Worm (Caenorhabditis elegans): Measurements from ENCODE around the gene M03C11.9.
"Not testable (repeated sequence)": the region's sequence is repeated elsewhere in the genome, so short reads cannot be mapped to it uniquely, and the experiment has no call there.

M03C11.9 gene

DNA sequence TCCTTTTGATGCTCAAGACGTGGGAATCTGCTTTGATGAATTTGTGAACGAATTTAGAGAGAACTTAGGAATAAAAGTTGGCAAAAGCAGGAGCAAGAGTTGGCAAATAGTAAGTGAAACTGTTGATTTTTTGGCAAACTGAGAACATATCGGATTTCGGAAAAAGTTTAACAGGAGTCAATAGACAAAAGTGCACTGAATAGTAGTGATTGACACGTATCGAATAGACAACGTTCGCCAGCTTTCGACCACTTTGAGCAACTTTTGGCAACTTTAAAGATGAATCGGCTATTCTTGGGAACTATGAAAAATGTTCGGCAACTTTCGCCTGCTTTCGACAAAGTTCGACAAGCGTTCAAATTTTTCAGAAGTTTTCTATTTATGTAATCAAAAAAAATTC is at the start of gene M03C11.9:
Gene M03C11.9 (minus strand): TSS at position 101 of the 400 bp plus-strand sequence.
- TF ChIP-seq nhr-28 (tag; optimal IDR thresholded peaks at IDR 0.05) = no peak
- TF ChIP-seq nhr-67 (tag; optimal IDR thresholded peaks at IDR 0.05) = no peak
- TF ChIP-seq nhr-11 (tag; optimal IDR thresholded peaks at IDR 0.05) = no peak

DNA sequence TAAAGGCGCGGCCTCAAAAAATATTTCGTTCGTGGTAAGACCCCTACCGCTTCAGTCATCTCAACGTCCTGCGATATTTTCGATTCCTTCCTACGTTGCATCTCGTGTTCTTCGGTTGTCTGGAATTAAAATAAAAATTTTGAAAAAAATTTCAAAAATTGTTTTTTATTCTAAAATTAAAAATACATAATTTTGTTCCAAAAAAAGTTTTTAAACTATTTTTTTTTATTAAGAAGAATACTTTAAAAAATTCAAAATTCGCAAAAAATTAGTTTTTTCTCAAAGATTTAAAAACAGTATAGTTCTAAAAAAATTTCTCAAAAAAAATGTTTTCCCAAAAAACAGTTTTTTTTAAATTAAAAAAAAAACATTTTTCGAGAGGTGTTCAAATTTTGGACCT is 47.3 kb upstream of the M03C11.9 start, which contains the start of gene H04D03.6:
Gene H04D03.6 (minus strand): TSS at position 101 of the 400 bp plus-strand sequence.
- not testable (repeated sequence) for TF ChIP-seq lin-39, ceh-82, snpc-4 (tag; optimal IDR thresholded peaks at IDR 0.05)

DNA sequence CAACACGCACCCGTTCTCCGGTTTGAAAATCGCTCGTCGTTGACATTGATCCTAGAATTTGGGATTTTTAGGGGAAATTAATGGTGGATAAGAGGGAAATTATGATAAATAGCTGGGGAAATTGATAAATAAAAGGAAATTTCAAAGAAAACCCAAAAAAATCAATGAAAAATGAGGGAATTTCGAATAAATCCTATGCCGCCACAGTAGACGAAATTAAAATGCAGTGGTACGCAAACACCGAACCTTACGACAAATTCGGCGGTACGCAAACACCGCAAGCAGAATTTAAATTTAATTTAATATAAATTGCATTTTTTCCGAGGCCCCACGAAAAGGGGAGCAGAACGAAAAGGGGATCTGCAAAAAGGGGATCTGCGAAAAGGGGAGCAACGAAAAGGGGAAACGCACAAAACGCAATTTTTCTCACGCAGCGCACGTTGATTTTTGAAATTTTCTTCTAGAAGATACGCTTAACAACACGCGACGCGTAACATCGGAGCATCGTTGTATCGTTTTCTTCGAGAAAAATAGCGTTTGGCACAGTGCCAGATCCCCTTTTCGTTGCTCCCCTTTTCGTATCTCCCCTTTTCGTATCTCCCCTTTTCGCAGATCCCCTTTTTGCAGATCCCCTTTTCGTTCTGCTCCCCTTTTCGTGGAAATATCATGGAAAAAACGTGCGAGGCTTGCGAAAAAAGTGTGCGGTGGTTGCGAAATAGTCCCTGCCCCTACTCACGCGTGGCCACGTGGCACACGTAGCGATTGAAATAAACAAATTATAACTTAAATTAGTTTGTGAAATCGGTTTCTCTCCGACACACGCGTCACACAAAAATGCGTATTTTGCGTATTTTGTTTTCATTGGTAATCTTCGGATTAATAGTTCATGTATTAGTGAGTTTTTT is 44.7 kb upstream of the M03C11.9 start, which contains the start of the genes smrd-1 and enu-3.1:
Gene smrd-1 (minus strand): TSS at position 51 of the 905 bp plus-strand sequence.
Gene enu-3.1 (plus strand): TSS at position 339 of the 905 bp plus-strand sequence.
- peak; percentile 22 for TF ChIP-seq hmg-11 (tag; optimal IDR thresholded peaks at IDR 0.05)
- TF ChIP-seq lin-39 (tag; optimal IDR thresholded peaks at IDR 0.05) = peak; percentile 29
- TF ChIP-seq tbx-2 (tag; optimal IDR thresholded peaks at IDR 0.05) = peak; percentile 2
- TF ChIP-seq pqm-1 (tag; optimal IDR thresholded peaks at IDR 0.05) = peak; percentile 0
- TF ChIP-seq pha-4 (tag; optimal IDR thresholded peaks at IDR 0.05) = peak; percentile 5
- peak; percentile 30 for TF ChIP-seq nhr-43 (tag; optimal IDR thresholded peaks at IDR 0.05; ENCODE audit: poor library complexity, severe bottlenecking)
- TF ChIP-seq lin-15B (tag; optimal IDR thresholded peaks at IDR 0.05) = peak; percentile 78
- TF ChIP-seq nfya-1 (tag; optimal IDR thresholded peaks at IDR 0.05; ENCODE audit: insufficient read depth) = peak; percentile 67
- TF ChIP-seq fkh-10 (GFP tag; optimal IDR thresholded peaks at IDR 0.05) = peak; percentile 29
- TF ChIP-seq nhr-23 (tag; optimal IDR thresholded peaks at IDR 0.05) = peak; percentile 2

DNA sequence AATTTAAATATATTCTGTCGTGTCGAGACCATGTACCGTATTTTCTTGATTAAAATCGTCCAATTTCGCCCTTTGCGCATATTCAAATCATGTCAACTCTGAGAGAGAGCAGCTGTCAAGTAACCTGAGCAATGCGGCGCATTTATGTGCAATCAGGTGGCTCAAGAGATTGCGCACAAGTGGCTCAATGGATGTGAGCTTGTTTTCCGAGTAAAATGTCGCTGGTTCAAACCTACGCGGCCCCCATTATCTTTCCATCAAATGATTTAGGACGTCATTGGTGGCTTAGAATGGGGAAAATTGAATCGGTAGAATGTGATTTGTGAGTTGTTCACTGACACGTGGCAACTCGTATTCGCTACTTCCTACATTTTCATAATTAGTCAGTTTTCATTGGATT is 40.6 kb upstream of the M03C11.9 start:
- no peak for TF ChIP-seq nhr-67 (tag; optimal IDR thresholded peaks at IDR 0.05)
- no peak for TF ChIP-seq sea-2 (GFP tag; optimal IDR thresholded peaks at IDR 0.05)
- no peak for TF ChIP-seq nhr-12 (tag; optimal IDR thresholded peaks at IDR 0.05)
- TF ChIP-seq jun-1 (tag; optimal IDR thresholded peaks at IDR 0.05) = no peak
- no peak for TF ChIP-seq fkh-10 (GFP tag; optimal IDR thresholded peaks at IDR 0.05)
- TF ChIP-seq nfya-1 (tag; optimal IDR thresholded peaks at IDR 0.05; ENCODE audit: insufficient read depth) = peak; percentile 33
- TF ChIP-seq lin-15B (tag; optimal IDR thresholded peaks at IDR 0.05) = peak; percentile 12
- TF ChIP-seq nhr-25 (tag; optimal IDR thresholded peaks at IDR 0.05) = no peak
- TF ChIP-seq lin-39 (tag; optimal IDR thresholded peaks at IDR 0.05) = peak; percentile 90
- no peak for TF ChIP-seq unc-62 (GFP tag; optimal IDR thresholded peaks at IDR 0.05)

DNA sequence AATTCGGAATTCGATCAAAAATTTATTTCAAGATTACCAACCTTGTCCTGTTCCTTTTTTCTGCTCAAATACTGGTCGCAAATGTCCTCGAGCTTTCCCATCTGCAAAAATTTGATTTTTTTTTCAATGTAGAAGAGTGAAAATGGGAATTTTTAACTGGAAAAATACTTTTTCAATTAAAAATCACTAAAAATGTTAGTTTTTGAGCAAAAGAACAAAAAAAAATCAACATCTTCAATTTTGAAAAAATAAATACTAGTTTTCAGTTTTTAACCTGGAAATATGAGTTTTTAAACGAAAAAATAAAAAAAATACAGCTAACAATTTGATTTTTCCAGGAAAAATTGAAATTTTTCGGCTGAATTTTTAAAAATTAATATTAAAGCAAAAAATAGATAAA is 36.4 kb upstream of the M03C11.9 start, which contains the start of gene prp-3:
Gene prp-3 (minus strand): TSS at position 101 of the 400 bp plus-strand sequence.
- TF ChIP-seq nhr-23 (tag; optimal IDR thresholded peaks at IDR 0.05) (no peak), lsy-12 (tag; optimal IDR thresholded peaks at IDR 0.05) (no peak), ceh-28 (tag; optimal IDR thresholded peaks at IDR 0.05) (no peak), nhr-77 (tag; optimal IDR thresholded peaks at IDR 0.05) (no peak), egl-27 (tag; optimal IDR thresholded peaks at IDR 0.05) (no peak), ceh-16 (tag; optimal IDR thresholded peaks at IDR 0.05) (no peak), fkh-10 (GFP tag; optimal IDR thresholded peaks at IDR 0.05) (no peak), elt-3 (tag; optimal IDR thresholded peaks at IDR 0.05) (no peak), nhr-43 (tag; optimal IDR thresholded peaks at IDR 0.05; ENCODE audit: poor library complexity, severe bottlenecking) (no peak), mml-1 (tag; optimal IDR thresholded peaks at IDR 0.05) (no peak)

DNA sequence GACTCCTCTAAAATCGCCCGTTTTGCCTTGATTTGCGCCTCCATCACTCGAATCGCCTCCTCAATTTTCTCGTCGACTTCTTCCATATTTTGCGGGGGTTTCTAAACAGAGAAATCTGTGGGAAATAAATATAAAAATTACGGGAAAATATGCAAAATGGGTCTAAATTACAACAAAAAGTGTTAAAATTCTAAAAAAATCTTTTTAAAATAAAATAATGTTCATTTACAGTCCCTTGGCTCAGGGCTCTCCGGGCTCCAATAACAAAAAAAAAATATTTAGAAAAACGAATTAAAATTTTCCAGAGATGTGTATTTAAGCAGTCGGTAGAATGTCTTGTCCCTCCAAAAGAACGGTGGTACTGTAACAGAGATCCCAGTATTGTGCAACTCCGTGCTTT is 32.4 kb upstream of the M03C11.9 start, which contains the start of gene M03C11.6:
Gene M03C11.6 (minus strand): TSS at position 101 of the 400 bp plus-strand sequence.
- TF ChIP-seq sea-2 (GFP tag; optimal IDR thresholded peaks at IDR 0.05) (no peak), skn-1 (tag; optimal IDR thresholded peaks at IDR 0.05) (no peak), ceh-28 (tag; optimal IDR thresholded peaks at IDR 0.05) (no peak), nhr-25 (tag; optimal IDR thresholded peaks at IDR 0.05) (no peak), nhr-12 (tag; optimal IDR thresholded peaks at IDR 0.05) (no peak), lin-15B (tag; optimal IDR thresholded peaks at IDR 0.05) (no peak), nhr-11 (tag; optimal IDR thresholded peaks at IDR 0.05) (no peak), fkh-10 (GFP tag; optimal IDR thresholded peaks at IDR 0.05) (no peak), mdl-1 (tag; optimal IDR thresholded peaks at IDR 0.05) (no peak), pha-4 (tag; optimal IDR thresholded peaks at IDR 0.05) (no peak), fkh-2 (tag; optimal IDR thresholded peaks at IDR 0.05) (no peak), nhr-67 (tag; optimal IDR thresholded peaks at IDR 0.05) (no peak), lsy-12 (tag; optimal IDR thresholded peaks at IDR 0.05) (no peak), egl-5 (tag; optimal IDR thresholded peaks at IDR 0.05) (no peak), ztf-11 (tag; optimal IDR thresholded peaks at IDR 0.05) (no peak), nhr-76 (tag; optimal IDR thresholded peaks at IDR 0.05) (no peak), mml-1 (tag; optimal IDR thresholded peaks at IDR 0.05) (no peak), nhr-237 (tag; optimal IDR thresholded peaks at IDR 0.05) (no peak), tbx-2 (tag; optimal IDR thresholded peaks at IDR 0.05) (no peak)

Measured in whole organism, L3 larva.